Worm (Caenorhabditis elegans) whole organism, dauer: ENCODE data around the gene idpp-6.

ENCODE experiments used
- unc-62 ChIP-seq: sonication (generic microtip); optimal IDR thresholded peaks from 2 replicates; lab custom pipeline; 2017; ENCODE audit warnings: missing biosample characterization, missing genetic modification reagents, missing genetic modification characterization

idpp-6 gene

DNA sequence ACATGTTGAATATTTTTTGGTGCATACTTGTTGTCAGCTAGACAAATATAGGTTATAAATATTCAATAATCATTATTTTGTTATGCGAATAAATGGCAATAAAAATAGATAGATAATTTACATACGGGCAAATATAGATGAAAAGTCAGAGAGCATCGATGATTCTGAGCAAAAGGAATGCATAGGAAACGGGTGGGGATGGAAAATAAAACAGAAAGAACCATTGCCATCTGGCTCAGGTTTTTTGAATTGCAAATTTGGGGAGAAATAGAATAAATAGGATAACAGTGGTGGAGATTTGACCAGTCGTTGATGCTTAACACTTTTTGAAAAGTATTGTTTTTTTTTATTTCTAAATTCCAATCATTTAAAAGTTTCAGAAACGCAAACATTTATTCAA is at the start of gene idpp-6:
TSS of gene idpp-6 (plus strand) at position 301 of the 400 bp plus-strand sequence.
- TF ChIP-seq unc-62 (GFP tag; lab: Kevin White, UChicago), result no peak

DNA sequence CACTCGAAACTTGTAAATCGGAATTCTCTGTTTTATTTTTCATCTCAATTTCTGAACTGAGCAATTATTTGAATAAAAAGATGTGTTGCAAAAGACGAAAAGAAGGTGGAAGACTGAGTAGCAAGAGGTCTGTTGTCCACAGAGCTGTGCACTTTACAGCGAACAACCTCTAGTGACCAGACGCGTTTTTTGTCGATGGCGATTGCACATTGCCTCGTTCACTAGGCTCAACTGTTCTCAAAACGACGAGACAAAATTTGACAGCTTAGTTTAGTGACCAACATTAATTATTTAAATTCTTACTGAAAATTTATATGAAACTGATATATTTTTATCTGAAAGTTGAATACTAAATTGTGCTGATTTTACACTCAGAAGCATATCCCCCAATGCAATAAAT is 49.8 kb upstream of the idpp-6 start, which contains the start of gene R03E9.2:
TSS of gene R03E9.2 (minus strand) at position 101 of the 400 bp plus-strand sequence.
- no peak for TF ChIP-seq unc-62 (GFP tag; lab: Kevin White, UChicago)

DNA sequence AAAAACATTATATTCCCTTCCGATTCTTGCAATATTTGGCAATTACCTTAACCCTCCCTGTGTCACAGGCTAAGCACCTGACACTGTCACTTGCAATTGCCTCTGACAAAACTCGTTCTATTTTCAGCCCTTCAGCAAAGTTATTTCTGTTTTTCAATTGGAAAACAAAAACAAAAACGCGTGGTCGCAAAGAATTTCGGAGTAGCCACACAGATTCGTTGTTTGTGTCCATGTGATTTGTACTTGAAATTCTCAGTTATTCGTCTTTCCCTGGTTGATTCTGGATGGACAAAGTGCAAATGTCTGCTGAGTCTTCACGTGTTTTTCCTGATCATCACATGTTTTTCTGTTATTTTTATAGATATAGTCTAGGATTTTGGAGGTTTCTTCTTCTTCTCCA is 47.5 kb upstream of the idpp-6 start:
- no peak for TF ChIP-seq unc-62 (GFP tag; lab: Kevin White, UChicago)

DNA sequence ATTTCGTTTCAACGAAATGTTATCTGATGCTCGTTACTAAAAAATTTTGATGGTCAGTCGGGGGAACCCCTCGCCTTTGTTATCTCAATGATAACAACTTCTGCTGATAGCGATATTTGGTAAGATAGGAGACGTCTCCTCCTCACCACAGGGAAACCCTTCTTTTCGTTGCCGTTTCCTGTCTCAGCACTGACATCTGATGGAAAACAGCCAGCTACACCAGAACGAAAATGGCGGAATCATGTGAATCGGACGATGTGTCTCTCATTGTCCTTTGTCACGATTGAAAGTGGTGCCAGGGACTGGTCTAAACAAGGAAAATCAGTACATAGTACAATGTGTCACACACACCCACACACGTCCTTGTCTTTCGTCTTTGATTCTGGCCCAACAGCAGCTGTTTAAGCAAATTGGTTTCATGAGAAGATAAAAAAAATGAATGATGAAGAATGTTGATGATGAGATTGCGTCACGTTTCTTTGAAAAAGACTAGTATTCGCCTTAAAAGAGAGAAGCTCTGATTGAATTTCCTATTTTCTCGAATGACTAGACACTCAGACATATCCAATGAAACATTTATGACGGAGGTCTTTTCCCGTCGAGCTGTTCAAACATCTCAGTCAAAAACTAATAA is 46.5 kb upstream of the idpp-6 start:
- TF ChIP-seq unc-62 (GFP tag; lab: Kevin White, UChicago), result no peak

DNA sequence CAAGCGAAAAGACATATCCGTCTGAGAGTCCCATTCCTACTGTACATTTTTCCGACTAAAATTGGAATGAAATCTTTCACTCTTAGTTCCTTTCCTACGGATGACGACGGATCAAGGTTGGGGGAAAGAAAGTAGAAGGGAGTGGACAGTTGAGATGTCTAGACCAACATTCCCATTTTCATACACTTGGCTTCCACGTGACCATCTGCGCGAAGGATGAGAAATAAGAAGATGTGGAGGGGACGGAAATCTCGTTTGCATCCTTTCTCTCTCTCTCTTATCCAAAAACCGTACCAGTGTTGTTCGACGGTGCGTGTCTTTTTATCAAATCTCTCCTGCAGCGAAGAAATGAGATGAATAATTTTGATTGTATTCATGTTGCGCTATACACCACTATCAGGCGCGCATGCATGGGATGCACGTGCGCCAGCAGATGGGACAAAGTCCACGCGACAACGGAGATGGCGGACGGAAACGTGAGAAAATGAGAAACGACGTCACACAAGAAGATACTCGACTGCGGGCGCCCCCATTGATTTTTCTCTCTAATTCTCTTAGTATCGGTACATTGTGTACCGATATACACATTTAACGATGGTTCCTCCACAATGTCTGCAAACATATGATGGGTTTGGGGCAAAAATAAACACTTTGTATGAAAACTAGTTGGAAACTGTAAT is 45.5 kb upstream of the idpp-6 start:
- TF ChIP-seq unc-62 (GFP tag; lab: Kevin White, UChicago), result peak; percentile 18

DNA sequence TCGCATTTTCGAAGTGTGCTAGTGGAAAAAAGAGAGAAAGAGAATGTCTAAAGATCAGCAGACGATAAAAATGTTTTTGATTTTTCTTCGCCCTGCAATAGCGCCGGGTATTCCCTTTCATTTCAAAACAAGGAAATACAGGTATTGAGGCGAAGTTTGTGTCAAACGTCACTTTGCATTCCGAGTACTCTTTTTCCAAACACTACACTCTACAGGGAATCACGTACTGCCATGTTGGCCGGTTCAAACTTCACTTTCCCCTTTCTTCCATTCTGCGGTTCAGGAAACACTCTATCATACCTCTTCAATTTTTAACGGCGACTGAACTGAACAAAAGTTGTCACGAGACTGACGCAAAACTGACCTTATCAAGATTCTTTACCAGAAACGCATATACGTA is 44.4 kb upstream of the idpp-6 start:
- no peak for TF ChIP-seq unc-62 (GFP tag; lab: Kevin White, UChicago)

DNA sequence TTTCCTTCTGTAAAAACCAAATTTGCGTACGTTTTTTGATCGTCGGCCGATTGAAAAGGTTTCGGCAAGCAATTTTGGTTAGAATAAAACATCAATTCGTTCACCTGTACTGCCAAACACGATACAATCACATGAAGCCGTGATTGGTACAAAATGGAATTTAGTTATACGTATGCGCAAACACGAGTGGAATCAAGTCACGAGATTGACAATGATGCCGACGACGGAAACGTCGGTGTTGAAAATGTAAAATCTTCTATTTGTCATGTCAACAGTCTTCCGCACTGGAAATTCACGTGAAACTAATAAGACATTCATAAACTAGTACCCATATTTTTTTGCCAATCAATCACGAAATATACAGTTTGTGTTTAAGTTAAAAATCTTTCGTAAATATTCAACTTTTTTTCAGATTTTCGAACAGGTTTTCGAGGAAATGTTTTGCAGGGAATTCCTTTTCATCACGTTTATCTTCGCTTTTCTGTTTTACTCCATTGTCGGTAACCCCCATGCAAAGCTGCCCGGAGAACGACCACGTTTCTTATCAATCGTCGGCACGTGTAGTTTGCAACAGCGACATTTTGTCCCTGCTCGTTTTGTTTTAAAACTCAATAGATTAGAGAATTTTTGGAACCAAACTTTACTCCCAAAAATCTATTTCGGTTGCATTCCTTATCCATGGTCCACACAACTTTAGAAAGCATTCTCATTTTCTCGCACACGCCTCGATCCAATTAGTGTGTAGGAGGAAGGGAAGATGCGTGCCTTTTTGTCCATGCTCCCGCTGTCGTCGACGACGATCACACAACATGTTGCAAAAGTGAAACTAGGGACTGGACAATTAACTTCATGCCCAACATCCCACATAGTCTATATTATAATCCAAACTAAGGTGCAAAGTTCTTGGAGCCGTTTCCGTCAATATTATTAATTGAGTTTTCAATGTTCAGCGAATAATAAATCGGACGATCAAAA is 43.6 kb upstream of the idpp-6 start:
- no peak for TF ChIP-seq unc-62 (GFP tag; lab: Kevin White, UChicago)

DNA sequence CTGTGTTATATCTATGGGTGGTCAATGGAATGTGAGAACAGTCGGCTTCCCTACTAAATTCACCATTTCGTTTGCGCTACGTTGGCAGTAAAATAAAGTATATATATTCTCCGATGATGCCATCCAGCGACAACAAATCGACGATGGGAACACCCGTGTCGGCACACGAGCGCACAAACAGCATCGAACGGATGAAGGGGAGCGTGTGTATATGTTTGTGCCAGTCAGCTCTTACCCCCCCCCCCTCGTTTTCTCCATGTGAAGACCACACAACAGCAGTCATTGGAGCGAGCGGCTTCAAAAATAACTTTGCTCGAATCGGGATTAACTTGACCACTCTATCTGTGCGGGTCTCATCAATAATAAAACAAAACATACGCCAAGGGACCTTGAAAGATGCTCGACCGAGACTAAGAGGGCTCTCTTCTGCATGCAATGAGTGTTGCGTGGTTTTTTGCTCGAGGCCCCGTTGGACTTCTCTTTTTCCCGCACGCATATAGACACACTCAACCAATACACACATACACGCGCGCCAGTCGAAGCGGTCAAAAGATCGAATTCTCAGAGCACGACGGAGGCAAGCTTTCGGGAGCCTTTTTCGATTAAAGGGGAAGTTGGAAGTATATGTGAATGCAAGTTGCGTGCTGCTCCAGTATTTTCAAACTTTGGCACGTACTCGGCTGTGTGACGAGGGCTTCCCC is 42.5 kb upstream of the idpp-6 start:
- TF ChIP-seq unc-62 (GFP tag; lab: Kevin White, UChicago), result no peak

DNA sequence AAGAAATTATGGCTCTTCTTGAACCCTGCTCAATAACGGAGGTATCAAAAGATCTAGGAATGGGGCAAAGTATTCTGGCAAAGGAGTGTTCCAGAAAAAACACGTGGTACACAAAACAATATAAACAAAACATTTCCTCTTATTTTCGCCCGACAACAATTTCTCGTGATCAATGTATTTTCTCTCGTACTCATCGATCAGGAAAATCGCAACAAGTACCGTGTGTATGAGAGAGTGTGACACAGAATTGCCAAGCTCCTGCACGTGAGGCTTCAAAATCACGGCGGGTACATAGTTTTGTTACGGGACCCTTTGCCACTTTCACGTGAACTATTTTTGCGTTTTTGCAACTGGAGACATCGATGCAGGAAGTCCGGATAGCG is 42.0 kb upstream of the idpp-6 start:
- no peak for TF ChIP-seq unc-62 (GFP tag; lab: Kevin White, UChicago)

DNA sequence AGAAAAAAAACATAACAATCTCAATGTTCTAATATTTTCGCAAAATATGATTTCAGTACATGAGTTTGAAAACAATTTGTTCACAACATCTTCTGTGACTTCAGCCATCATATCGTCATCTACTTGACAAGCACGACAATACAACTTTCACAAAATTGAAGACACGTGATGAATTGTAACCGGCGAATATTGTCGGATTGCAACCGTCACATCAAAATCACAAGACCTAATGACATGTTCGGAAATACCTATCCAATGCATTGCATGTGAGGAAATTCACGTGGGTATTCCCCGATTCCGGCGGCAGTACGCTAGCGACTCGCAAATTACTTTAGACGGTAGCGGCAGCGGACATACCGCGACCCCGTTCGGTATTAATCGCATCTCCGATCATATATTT is 41.4 kb upstream of the idpp-6 start:
- TF ChIP-seq unc-62 (GFP tag; lab: Kevin White, UChicago), result no peak

DNA sequence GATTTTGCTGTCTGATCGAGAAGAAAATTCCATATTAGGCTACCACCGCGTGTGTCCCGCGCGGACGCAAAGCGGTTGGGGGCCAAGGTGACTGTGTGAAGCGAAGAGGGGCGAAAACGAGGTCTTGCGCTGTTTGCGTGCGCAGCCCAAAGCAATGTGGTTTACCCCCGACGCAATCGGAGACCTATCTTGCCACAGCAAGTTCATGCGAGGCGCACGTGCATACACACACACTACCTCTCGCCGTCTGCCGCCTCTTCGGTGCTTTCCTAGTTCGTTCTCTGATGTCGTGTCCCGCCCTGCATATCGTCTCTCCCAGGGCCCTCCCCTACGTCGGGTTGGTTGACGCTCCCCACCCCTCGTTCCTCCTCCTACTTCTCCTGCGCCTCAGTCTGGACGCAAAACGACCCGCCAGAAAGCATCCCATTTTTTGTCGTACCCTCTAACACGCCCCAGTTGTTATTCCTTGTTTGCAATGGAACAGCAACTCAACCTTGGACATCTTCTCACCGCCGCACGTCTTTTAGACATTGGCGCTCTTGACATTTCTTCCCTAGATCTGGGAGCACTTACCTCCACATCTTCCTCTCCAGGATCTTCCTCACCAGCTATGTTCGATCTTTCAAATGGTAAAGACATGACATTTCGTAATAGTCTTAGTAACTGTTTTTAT is 40.8 kb upstream of the idpp-6 start, which contains the start of gene mdl-1:
TSS of gene mdl-1 (plus strand) at position 341 of the 673 bp plus-strand sequence.
- TF ChIP-seq unc-62 (GFP tag; lab: Kevin White, UChicago), result no peak

DNA sequence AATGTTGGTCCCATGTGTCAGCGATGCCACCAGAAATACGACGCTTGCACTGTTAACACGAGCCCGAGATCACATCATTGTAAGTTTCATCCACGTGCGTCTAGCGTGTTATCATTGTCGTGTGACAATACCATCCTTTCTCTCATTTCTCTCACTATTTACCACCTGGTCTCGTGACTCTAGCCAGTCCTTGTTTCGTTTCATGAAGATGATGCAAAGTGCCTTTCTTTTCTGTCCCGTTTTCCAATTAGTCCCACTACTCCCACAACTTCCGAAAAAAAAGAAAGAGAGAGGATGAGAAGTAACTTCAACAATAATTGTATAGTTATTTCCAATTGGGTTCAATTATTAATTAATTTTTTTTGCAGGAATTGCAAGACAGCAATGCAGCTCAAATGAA is 40.1 kb upstream of the idpp-6 start:
- TF ChIP-seq unc-62 (GFP tag; lab: Kevin White, UChicago), result no peak

DNA sequence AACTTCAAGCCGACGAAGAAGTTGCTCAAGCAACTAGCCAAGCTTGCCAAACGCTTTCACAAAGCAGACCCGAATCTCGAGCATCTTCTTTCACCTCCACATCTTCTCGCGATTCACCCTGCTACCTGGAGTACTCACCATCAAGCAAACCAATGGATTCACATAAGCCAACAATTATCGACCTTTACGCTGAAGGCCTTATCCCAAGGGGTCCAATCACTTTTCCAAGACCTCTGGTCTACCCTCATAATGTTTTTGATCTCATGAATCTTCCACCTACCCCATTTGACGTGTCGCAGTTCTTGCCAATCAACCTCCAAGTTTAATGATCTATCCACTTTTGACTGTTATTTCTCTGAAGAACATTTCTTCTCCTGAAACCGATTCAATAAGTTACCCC is 39.6 kb upstream of the idpp-6 start:
- TF ChIP-seq unc-62 (GFP tag; lab: Kevin White, UChicago), result no peak

DNA sequence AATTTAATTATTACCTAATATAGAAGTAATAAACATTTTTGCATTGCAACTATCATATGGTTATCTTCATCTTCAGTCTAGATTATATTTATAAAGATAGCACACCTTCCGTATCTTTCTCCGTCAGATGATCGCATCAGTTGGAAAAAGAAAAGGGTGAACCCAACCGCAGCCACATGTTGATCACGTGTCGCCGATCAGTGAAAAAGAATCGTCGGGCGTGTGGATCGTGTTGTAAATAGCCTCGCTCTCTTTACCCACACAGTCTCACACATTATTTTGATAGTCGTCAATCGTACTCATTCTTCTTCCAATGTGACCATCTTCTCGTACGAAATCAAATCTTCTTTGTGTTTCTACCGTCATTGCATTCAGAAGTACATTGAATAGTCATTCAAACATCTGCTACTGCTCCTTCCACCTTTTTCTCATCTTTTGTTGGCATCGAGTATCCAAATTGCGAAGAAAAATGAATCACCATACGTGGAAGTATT is 39.1 kb upstream of the idpp-6 start:
- TF ChIP-seq unc-62 (GFP tag; lab: Kevin White, UChicago), result no peak

DNA sequence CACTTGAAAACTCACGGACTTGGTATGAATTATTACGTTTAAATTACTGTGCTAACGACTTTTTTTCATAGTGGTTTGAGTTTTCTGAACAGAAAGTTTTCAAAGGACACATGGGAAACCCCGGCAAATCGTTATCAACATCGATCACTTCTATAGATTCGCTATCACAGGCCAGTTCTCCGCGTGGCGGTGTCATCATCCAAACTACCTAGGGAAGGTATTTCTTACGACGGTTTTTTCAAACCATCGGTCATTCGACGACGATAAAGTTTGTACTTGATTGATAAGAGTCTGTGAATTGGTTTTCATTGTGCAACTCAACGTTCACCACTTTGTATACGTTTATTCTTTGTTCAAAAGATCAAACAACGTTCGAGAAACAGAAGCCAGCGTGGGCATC is 38.4 kb upstream of the idpp-6 start:
- TF ChIP-seq unc-62 (GFP tag; lab: Kevin White, UChicago), result no peak
